Fruit fly (Drosophila melanogaster): ENCODE measurements around the gene CG13946.
A peak's percentile ranks its signal among the peaks of the same experiment; 100 is the strongest.

CG13946 gene

DNA sequence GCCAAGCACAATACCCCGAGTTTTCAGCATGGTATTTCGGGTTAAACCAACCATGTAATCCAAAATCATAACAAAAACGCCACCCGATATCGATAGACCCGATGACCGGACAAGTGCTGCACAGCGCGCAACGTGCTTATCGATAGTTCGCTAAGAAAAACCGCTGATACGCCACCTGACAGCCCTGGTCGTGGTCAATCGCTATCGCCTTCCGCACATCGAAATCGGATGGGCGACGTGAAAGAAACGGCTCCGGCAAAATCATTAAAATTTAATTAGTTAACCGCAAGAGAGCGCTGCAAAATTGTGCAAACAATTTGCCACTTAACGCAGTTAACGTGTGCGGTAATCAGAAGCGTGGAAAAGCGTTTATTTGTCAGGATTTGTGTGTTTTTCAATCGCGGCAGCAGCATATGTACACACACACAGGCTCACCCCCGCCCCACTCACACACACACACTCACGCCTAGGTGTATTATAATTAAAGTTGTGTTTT is 49.5 kb downstream of the CG13946 start, which contains the start of the genes CG3862 and dock (continued):
- TF ChIP-seq Stat92E (GFP tag; optimal IDR thresholded peaks at IDR 0.05) (peak in 1 of 3 experiments; percentile 68), CG4707 (GFP tag; optimal IDR thresholded peaks at IDR 0.05) (no peak), H15 (GFP tag; IDR thresholded peaks at IDR 0.05) (peak; percentile 33; the same call in 1 of the 3 replicates), TFAM (GFP tag; optimal IDR thresholded peaks at IDR 0.05) (no peak), Bgb (GFP tag; IDR thresholded peaks at IDR 0.05; ENCODE audit: partially characterized antibody) (peak; percentile 99), CG18764 (GFP tag; optimal IDR thresholded peaks at IDR 0.05) (peak; percentile 33), CG12659 (GFP tag; optimal IDR thresholded peaks at IDR 0.05) (peak; percentile 88), ab (GFP tag; optimal IDR thresholded peaks at IDR 0.05) (no peak), Kr (GFP tag; optimal IDR thresholded peaks at IDR 0.05) (no peak), ATbp (GFP tag; optimal IDR thresholded peaks at IDR 0.05) (no peak), CG8765 (GFP tag; IDR thresholded peaks at IDR 0.05) (0 out of 2 replicates have a peak, but pooled peaks have one; percentile 41), CG8281 (tag; optimal IDR thresholded peaks at IDR 0.05) (no peak), CG8089 (GFP tag; optimal IDR thresholded peaks at IDR 0.05) (peak; percentile 49), CG3407 (GFP tag; optimal IDR thresholded peaks at IDR 0.05) (no peak), CG7745 (tag; optimal IDR thresholded peaks at IDR 0.05) (peak; percentile 56), Nf-YB (GFP tag; optimal IDR thresholded peaks at IDR 0.05) (peak; percentile 23), ash1 (GFP tag; optimal IDR thresholded peaks at IDR 0.05) (peak; percentile 13), Bteb2 (GFP tag; optimal IDR thresholded peaks at IDR 0.05) (peak; percentile 3), CG9797 (GFP tag; optimal IDR thresholded peaks at IDR 0.05) (peak; percentile 58), H2.0 (GFP tag; IDR thresholded peaks at IDR 0.05) (no peak; the same call in 1 of the 2 replicates), CG6683 (GFP tag; optimal IDR thresholded peaks at IDR 0.05) (peak; percentile 29), CG32772 (GFP tag; IDR thresholded peaks at IDR 0.05) (no peak), sc (optimal IDR thresholded peaks at IDR 0.05) (no peak), sc (GFP tag; optimal IDR thresholded peaks at IDR 0.05) (no peak), dm (GFP tag; optimal IDR thresholded peaks at IDR 0.05) (peak; percentile 66), CG2889 (GFP tag; IDR thresholded peaks at IDR 0.05) (no peak), CG12299 (tag; optimal IDR thresholded peaks at IDR 0.05) (peak; percentile 66), CG4404 (GFP tag; IDR thresholded peaks at IDR 0.05) (no peak), crc (GFP tag; optimal IDR thresholded peaks at IDR 0.05) (no peak), CG7786 (GFP tag; optimal IDR thresholded peaks at IDR 0.05) (peak; percentile 50), Eip74EF (GFP tag; optimal IDR thresholded peaks at IDR 0.05) (peak in 1 of 2 experiments; percentile 66), NK7.1 (GFP tag; optimal IDR thresholded peaks at IDR 0.05) (peak; percentile 58), sob (GFP tag; IDR thresholded peaks at IDR 0.05) (peak; percentile 75), BEAF-32 (GFP tag; optimal IDR thresholded peaks at IDR 0.05) (peak; percentile 95), Nf-YA (GFP tag; IDR thresholded peaks at IDR 0.05) (0 out of 2 replicates have a peak, but pooled peaks have one; percentile 8), ken (GFP tag; IDR thresholded peaks at IDR 0.05) (0 out of 3 replicates have a peak, but pooled peaks have one; percentile 20), CG14965 (GFP tag; optimal IDR thresholded peaks at IDR 0.05; ENCODE audit: borderline replicate concordance) (no peak), E2f1 (GFP tag; IDR thresholded peaks at IDR 0.05) (no peak), Oaz (GFP tag; IDR thresholded peaks at IDR 0.05) (no peak), Ets97D (GFP tag; optimal IDR thresholded peaks at IDR 0.05) (peak; percentile 85), dysf (GFP tag; IDR thresholded peaks at IDR 0.05) (no peak), CG10267 (tag; optimal IDR thresholded peaks at IDR 0.05) (peak; percentile 91), sd (tag; optimal IDR thresholded peaks at IDR 0.05) (no peak), CG4424 (GFP tag; optimal IDR thresholded peaks at IDR 0.05) (peak; percentile 45), CG16815 (GFP tag; optimal IDR thresholded peaks at IDR 0.05) (no peak), yki (optimal IDR thresholded peaks at IDR 0.05) (no peak), CG31441 (GFP tag; IDR thresholded peaks at IDR 0.05) (peak; percentile 29; the same call in 1 of the 2 replicates), CG15514 (GFP tag; optimal IDR thresholded peaks at IDR 0.05) (peak; percentile 72), wor (GFP tag; IDR thresholded peaks at IDR 0.05) (no peak), hth (optimal IDR thresholded peaks at IDR 0.05) (no peak), gt (GFP tag; IDR thresholded peaks at IDR 0.05) (no peak)

All from whole organism, embryonic.